Worm (Caenorhabditis elegans): ENCODE measurements around the gene nhr-71.

The nhr-71 gene

DNA sequence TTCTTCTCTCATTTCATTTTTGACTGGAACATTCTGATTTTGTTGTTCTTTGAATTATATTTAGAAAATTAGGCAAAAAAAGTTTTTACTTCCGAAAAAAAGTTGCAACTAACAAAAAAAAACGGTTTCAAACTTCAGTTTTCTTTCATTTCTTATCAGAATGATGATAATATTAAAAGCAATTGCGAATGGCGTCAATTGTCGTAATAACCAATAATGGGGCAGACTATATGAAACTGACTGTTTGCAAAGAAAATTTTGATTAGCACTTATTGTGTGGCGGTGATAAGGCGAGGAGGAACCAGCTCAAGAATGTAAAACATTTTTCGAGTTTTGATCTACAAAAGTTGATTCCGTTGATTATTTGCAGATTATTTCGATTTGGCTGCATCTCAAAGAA lies 25.6 kb downstream of the nhr-71 start:
- TF ChIP-seq tbx-11 (GFP tag; IDR thresholded peaks at IDR 0.05) (no peak), flt-1 (GFP tag; IDR thresholded peaks at IDR 0.05) (no peak), ets-7 (tag; optimal IDR thresholded peaks at IDR 0.05) (no peak), B0310.2 (tag; optimal IDR thresholded peaks at IDR 0.05) (no peak), tra-4 (tag; optimal IDR thresholded peaks at IDR 0.05) (no peak), hnd-1 (tag; optimal IDR thresholded peaks at IDR 0.05) (no peak), scrt-1 (GFP tag; IDR thresholded peaks at IDR 0.05) (no peak), aly-1 (tag; optimal IDR thresholded peaks at IDR 0.05) (no peak), pes-1 (GFP tag; IDR thresholded peaks at IDR 0.05) (no peak), ceh-13 (GFP tag; optimal IDR thresholded peaks at IDR 0.05) (no peak), sea-1 (GFP tag; conservative IDR thresholded peaks at IDR 0.05) (no peak), F13C5.2 (tag; optimal IDR thresholded peaks at IDR 0.05) (no peak), ama-1 (optimal IDR thresholded peaks at IDR 0.05) (no peak), ceh-36 (tag; optimal IDR thresholded peaks at IDR 0.05) (no peak), tbx-37 (GFP tag; conservative IDR thresholded peaks at IDR 0.05) (no peak), hmg-4 (GFP tag; optimal IDR thresholded peaks at IDR 0.05) (no peak), hmbx-1 (tag; optimal IDR thresholded peaks at IDR 0.05) (no peak)

ce11 chrX:13774144-13774543 lies 27.0 kb downstream of the nhr-71 start:
- TF ChIP-seq tbx-37 (GFP tag; conservative IDR thresholded peaks at IDR 0.05): no peak
- TF ChIP-seq ceh-13 (GFP tag; optimal IDR thresholded peaks at IDR 0.05): no peak
- no peak for TF ChIP-seq ceh-36 (tag; optimal IDR thresholded peaks at IDR 0.05)
- no peak for TF ChIP-seq aly-1 (tag; optimal IDR thresholded peaks at IDR 0.05)
- no peak for TF ChIP-seq hmbx-1 (tag; optimal IDR thresholded peaks at IDR 0.05)
- no peak for TF ChIP-seq hnd-1 (tag; optimal IDR thresholded peaks at IDR 0.05)
- no peak for TF ChIP-seq flt-1 (GFP tag; IDR thresholded peaks at IDR 0.05)
- TF ChIP-seq pes-1 (GFP tag; IDR thresholded peaks at IDR 0.05): no peak
- no peak for TF ChIP-seq scrt-1 (GFP tag; IDR thresholded peaks at IDR 0.05)
- no peak for TF ChIP-seq tbx-11 (GFP tag; IDR thresholded peaks at IDR 0.05)
- TF ChIP-seq ama-1 (optimal IDR thresholded peaks at IDR 0.05): no peak

ce11 chrX:13775508-13775907 lies 28.4 kb downstream of the nhr-71 start:
- TF ChIP-seq aly-1 (tag; optimal IDR thresholded peaks at IDR 0.05): no peak
- TF ChIP-seq ceh-13 (GFP tag; optimal IDR thresholded peaks at IDR 0.05): no peak
- TF ChIP-seq sea-1 (GFP tag; conservative IDR thresholded peaks at IDR 0.05): no peak
- TF ChIP-seq pes-1 (GFP tag; IDR thresholded peaks at IDR 0.05): no peak
- no peak for TF ChIP-seq hmbx-1 (tag; optimal IDR thresholded peaks at IDR 0.05)
- TF ChIP-seq scrt-1 (GFP tag; IDR thresholded peaks at IDR 0.05): no peak
- TF ChIP-seq B0310.2 (tag; optimal IDR thresholded peaks at IDR 0.05): no peak
- no peak for TF ChIP-seq F13C5.2 (tag; optimal IDR thresholded peaks at IDR 0.05)
- TF ChIP-seq tbx-37 (GFP tag; conservative IDR thresholded peaks at IDR 0.05): no peak
- TF ChIP-seq flt-1 (GFP tag; IDR thresholded peaks at IDR 0.05): no peak

DNA sequence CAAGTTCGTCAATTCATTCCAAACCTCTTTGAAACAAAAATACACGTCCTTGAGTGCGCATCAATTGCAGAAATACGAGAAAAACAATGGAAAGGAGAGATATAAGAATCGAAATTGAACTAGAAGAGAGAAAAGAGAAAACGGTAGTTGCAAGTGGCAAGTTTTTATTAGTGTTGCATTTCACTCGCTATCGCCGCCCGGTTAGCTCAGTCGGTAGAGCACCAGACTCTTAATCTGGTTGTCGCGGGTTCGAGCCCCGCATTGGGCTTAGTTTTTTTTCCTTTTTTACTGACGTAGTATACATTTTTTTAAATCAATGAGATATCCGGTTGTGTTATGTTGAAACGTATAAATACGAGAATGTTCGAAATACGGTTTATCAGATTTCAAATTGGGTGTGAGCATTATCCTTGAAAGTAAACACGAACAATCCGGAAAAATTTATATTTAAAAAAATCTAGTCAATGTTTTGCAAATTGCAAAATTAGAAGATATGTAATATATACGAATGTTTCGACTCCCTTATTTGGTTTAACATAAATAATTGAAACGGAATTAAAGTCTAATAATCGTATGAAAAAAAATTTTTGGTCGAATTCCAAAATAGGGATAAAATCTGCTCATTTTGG lies 34.4 kb downstream of the nhr-71 start:
- TF ChIP-seq F13C5.2 (tag; optimal IDR thresholded peaks at IDR 0.05) (peak; percentile 24), flt-1 (GFP tag; IDR thresholded peaks at IDR 0.05) (peak; percentile 42; the same call in 1 of the 2 replicates), tbx-11 (GFP tag; IDR thresholded peaks at IDR 0.05) (peak; percentile 51; the same call in 1 of the 2 replicates), tra-4 (tag; optimal IDR thresholded peaks at IDR 0.05) (no peak), B0310.2 (tag; optimal IDR thresholded peaks at IDR 0.05) (no peak), tbx-37 (GFP tag; conservative IDR thresholded peaks at IDR 0.05) (0 out of 2 replicates have a peak, but pooled peaks have one; percentile 22), hnd-1 (tag; optimal IDR thresholded peaks at IDR 0.05) (peak; percentile 14), ceh-36 (tag; optimal IDR thresholded peaks at IDR 0.05) (no peak), hmg-4 (GFP tag; optimal IDR thresholded peaks at IDR 0.05) (no peak), ama-1 (optimal IDR thresholded peaks at IDR 0.05) (no peak), hmbx-1 (tag; optimal IDR thresholded peaks at IDR 0.05) (no peak), scrt-1 (GFP tag; IDR thresholded peaks at IDR 0.05) (0 out of 2 replicates have a peak, but pooled peaks have one; percentile 36)

- TF ChIP-seq sea-1 (GFP tag; conservative IDR thresholded peaks at IDR 0.05): no peak
- TF ChIP-seq scrt-1 (GFP tag; IDR thresholded peaks at IDR 0.05): no peak
- TF ChIP-seq hmbx-1 (tag; optimal IDR thresholded peaks at IDR 0.05): no peak
- TF ChIP-seq tbx-11 (GFP tag; IDR thresholded peaks at IDR 0.05): no peak
These were observed 35.0 kb downstream of the nhr-71 start for ce11 chrX:13782074-13782462.

- TF ChIP-seq hnd-1 (tag; optimal IDR thresholded peaks at IDR 0.05) (no peak), flt-1 (GFP tag; IDR thresholded peaks at IDR 0.05) (no peak), ceh-13 (GFP tag; optimal IDR thresholded peaks at IDR 0.05) (no peak), sea-1 (GFP tag; conservative IDR thresholded peaks at IDR 0.05) (no peak), scrt-1 (GFP tag; IDR thresholded peaks at IDR 0.05) (no peak), ama-1 (optimal IDR thresholded peaks at IDR 0.05) (no peak), B0310.2 (tag; optimal IDR thresholded peaks at IDR 0.05) (no peak), ets-7 (tag; optimal IDR thresholded peaks at IDR 0.05) (no peak), hmg-4 (GFP tag; optimal IDR thresholded peaks at IDR 0.05) (no peak), ceh-36 (tag; optimal IDR thresholded peaks at IDR 0.05) (no peak)
These were observed 38.2 kb downstream of the nhr-71 start, which contains the start of gene F55F3.4 for ce11 chrX:13785268-13785667. F55F3.4 (plus strand) TSS chrX:13785568.

ce11 chrX:13790532-13790931 lies 43.4 kb downstream of the nhr-71 start, which contains the start of gene ZK1086.3:
ZK1086.3 (plus strand) TSS chrX:13790832.
- no peak for TF ChIP-seq F13C5.2 (tag; optimal IDR thresholded peaks at IDR 0.05)
- TF ChIP-seq aly-1 (tag; optimal IDR thresholded peaks at IDR 0.05): no peak
- TF ChIP-seq hnd-1 (tag; optimal IDR thresholded peaks at IDR 0.05): no peak
- TF ChIP-seq sea-1 (GFP tag; conservative IDR thresholded peaks at IDR 0.05): no peak
- TF ChIP-seq B0310.2 (tag; optimal IDR thresholded peaks at IDR 0.05): no peak
- no peak for TF ChIP-seq tra-4 (tag; optimal IDR thresholded peaks at IDR 0.05)
- TF ChIP-seq ceh-36 (tag; optimal IDR thresholded peaks at IDR 0.05): no peak
- no peak for TF ChIP-seq tbx-37 (GFP tag; conservative IDR thresholded peaks at IDR 0.05)
- no peak for TF ChIP-seq scrt-1 (GFP tag; IDR thresholded peaks at IDR 0.05)
- TF ChIP-seq hmg-4 (GFP tag; optimal IDR thresholded peaks at IDR 0.05): no peak
- no peak for TF ChIP-seq pes-1 (GFP tag; IDR thresholded peaks at IDR 0.05)
- TF ChIP-seq hmbx-1 (tag; optimal IDR thresholded peaks at IDR 0.05): no peak
- no peak for TF ChIP-seq tbx-11 (GFP tag; IDR thresholded peaks at IDR 0.05)
- TF ChIP-seq ceh-13 (GFP tag; optimal IDR thresholded peaks at IDR 0.05): no peak
- no peak for TF ChIP-seq ets-7 (tag; optimal IDR thresholded peaks at IDR 0.05)
